Fruit fly (Drosophila melanogaster): ENCODE results near the gene sas.

Gene sas

dm6 chr3R:7142580-7142979 lies 20.0 kb upstream of the sas start:
- TF ChIP-seq svp (GFP tag) (peak; percentile 78), CG8632 (GFP tag; optimal IDR thresholded peaks at IDR 0.05) (no peak)

- TF ChIP-seq CG6792 (GFP tag; optimal IDR thresholded peaks at IDR 0.05): peak; percentile 56
- no peak for TF ChIP-seq CG16779 (tag; optimal IDR thresholded peaks at IDR 0.05)
- TF ChIP-seq Ets21C (GFP tag; optimal IDR thresholded peaks at IDR 0.05): peak; percentile 55
- peak; percentile 43 for TF ChIP-seq CG7368 (GFP tag; optimal IDR thresholded peaks at IDR 0.05)
- TF ChIP-seq CG10669 (GFP tag; optimal IDR thresholded peaks at IDR 0.05): no peak
- TF ChIP-seq Sox15 (GFP tag; optimal IDR thresholded peaks at IDR 0.05): peak; percentile 50
- TF ChIP-seq CG11294 (GFP tag; IDR thresholded peaks at IDR 0.05): no peak
- no peak for TF ChIP-seq fkh (GFP tag; optimal IDR thresholded peaks at IDR 0.05)
- no peak for TF ChIP-seq CG6854 (GFP tag; optimal IDR thresholded peaks at IDR 0.05)
- no peak for TF ChIP-seq Hr38 (GFP tag; optimal IDR thresholded peaks at IDR 0.05)
- TF ChIP-seq lz (GFP tag; optimal IDR thresholded peaks at IDR 0.05): peak; percentile 78
- TF ChIP-seq OdsH (GFP tag; optimal IDR thresholded peaks at IDR 0.05): peak; percentile 71
- peak; percentile 69 for TF ChIP-seq topi (GFP tag; optimal IDR thresholded peaks at IDR 0.05)
- no peak for TF ChIP-seq CG6808 (GFP tag; optimal IDR thresholded peaks at IDR 0.05)
- TF ChIP-seq CG10631 (GFP tag; optimal IDR thresholded peaks at IDR 0.05): peak; percentile 75
- no peak for TF ChIP-seq CG8119 (GFP tag; IDR thresholded peaks at IDR 0.05)
- TF ChIP-seq pdm3 (GFP tag; optimal IDR thresholded peaks at IDR 0.05): peak; percentile 75
- no peak for TF ChIP-seq CG4318 (GFP tag; optimal IDR thresholded peaks at IDR 0.05)
- TF ChIP-seq CG1621 (tag; optimal IDR thresholded peaks at IDR 0.05): no peak
- no peak for TF ChIP-seq CG8319 (GFP tag; optimal IDR thresholded peaks at IDR 0.05)
- no peak; the same call in 2 of the 3 replicates for TF ChIP-seq eg (GFP tag; IDR thresholded peaks at IDR 0.05)
- TF ChIP-seq CG31627 (GFP tag; optimal IDR thresholded peaks at IDR 0.05): peak; percentile 82
- TF ChIP-seq Hr4 (GFP tag; optimal IDR thresholded peaks at IDR 0.05): peak; percentile 74
- TF ChIP-seq CG9139 (GFP tag; optimal IDR thresholded peaks at IDR 0.05): no peak
- TF ChIP-seq Sox102F (GFP tag; optimal IDR thresholded peaks at IDR 0.05): no peak
- TF ChIP-seq Blimp-1 (GFP tag; optimal IDR thresholded peaks at IDR 0.05): no peak
- TF ChIP-seq vri (GFP tag; optimal IDR thresholded peaks at IDR 0.05): no peak
- no peak for TF ChIP-seq Eip75B (GFP tag; optimal IDR thresholded peaks at IDR 0.05)
- peak; percentile 45 for TF ChIP-seq dac (GFP tag; optimal IDR thresholded peaks at IDR 0.05)
- no peak for TF ChIP-seq Ets96B (tag; optimal IDR thresholded peaks at IDR 0.05)
- TF ChIP-seq ss (GFP tag; optimal IDR thresholded peaks at IDR 0.05): no peak
- TF ChIP-seq fd59A (GFP tag; optimal IDR thresholded peaks at IDR 0.05): no peak
- no peak for TF ChIP-seq Smox (GFP tag; optimal IDR thresholded peaks at IDR 0.05)
- peak; percentile 69 for TF ChIP-seq acj6 (GFP tag; optimal IDR thresholded peaks at IDR 0.05)
- no peak for TF ChIP-seq net (GFP tag; optimal IDR thresholded peaks at IDR 0.05)
- TF ChIP-seq cyc (GFP tag; optimal IDR thresholded peaks at IDR 0.05): peak; percentile 80
- peak; percentile 76 for TF ChIP-seq Sox14 (GFP tag; optimal IDR thresholded peaks at IDR 0.05)
- peak in 1 of 2 experiments; percentile 31 for TF ChIP-seq salr (GFP tag; optimal IDR thresholded peaks at IDR 0.05)
- TF ChIP-seq Eip93F (GFP tag; optimal IDR thresholded peaks at IDR 0.05): no peak
- TF ChIP-seq CG3032 (tag; optimal IDR thresholded peaks at IDR 0.05): peak; percentile 36
- no peak for TF ChIP-seq CG34406 (GFP tag; optimal IDR thresholded peaks at IDR 0.05)
- peak; percentile 88 for TF ChIP-seq CG3919 (GFP tag; optimal IDR thresholded peaks at IDR 0.05)
- TF ChIP-seq Lpt (GFP tag; optimal IDR thresholded peaks at IDR 0.05): no peak
- no peak for TF ChIP-seq CG6276 (GFP tag; optimal IDR thresholded peaks at IDR 0.05)
- TF ChIP-seq svp (GFP tag): no peak
- no peak for TF ChIP-seq CG32006 (GFP tag; optimal IDR thresholded peaks at IDR 0.05)
- TF ChIP-seq fd85E (GFP tag; optimal IDR thresholded peaks at IDR 0.05): no peak
- TF ChIP-seq CG11762 (GFP tag; optimal IDR thresholded peaks at IDR 0.05; ENCODE audit: insufficient read depth): no peak
- peak; percentile 61 for TF ChIP-seq achi (GFP tag; optimal IDR thresholded peaks at IDR 0.05)
Observed at dm6 chr3R:7144245-7144904, 18.2 kb upstream of the sas start, which contains the start of the genes CG14610 and CG2656. TSS of gene CG14610 (minus strand) at chr3R:7144295. TSS of gene CG2656 (plus strand) at chr3R:7144724.
